Worm (Caenorhabditis elegans) whole organism, L2 larva: Measurements from ENCODE around the gene rab-18.

Source experiments
- ama-1 ChIP-seq: fragments of 150-350 bp; optimal IDR thresholded peaks from 2 replicates; lab custom pipeline; 2018; ENCODE audit warnings: inconsistent platforms
- ceh-82 ChIP-seq: fragments of 150-350 bp; optimal IDR thresholded peaks from 2 replicates; lab custom pipeline; 2014; ENCODE audit warnings: missing biosample characterization, missing genetic modification characterization
- dmd-4 ChIP-seq: sonication (generic microtip); optimal IDR thresholded peaks from 2 replicates; lab custom pipeline; 2017; ENCODE audit warnings: missing biosample characterization, missing genetic modification characterization
- sma-9 ChIP-seq, 2 experiments: fragments of 150-350 bp in 1 of 2; sonication (generic microtip) in 1 of 2; optimal IDR thresholded peaks; 2 replicates each; lab custom pipeline; 2014 to 2016; ENCODE audit warnings: missing genetic modification characterization in 2 of 2, mild to moderate bottlenecking in 1 of 2, missing biosample characterization in 1 of 2, missing compliant biosample characterization in 1 of 2, missing genetic modification reagents in 1 of 2, moderate library complexity in 1 of 2

ce11 chrIII:1030965-1031364, 49.6 kb downstream of the rab-18 start, which contains the start of the genes clc-26 and E_BE45912.2:
- TF ChIP-seq ceh-82 (tag; lab: Kevin White, UChicago), result no peak
- no peak for TF ChIP-seq sma-9 (GFP tag; optimal IDR thresholded peaks at IDR 0.05; lab: Kevin White, UChicago)
- no peak for TF ChIP-seq sma-9 (tag; optimal IDR thresholded peaks at IDR 0.05; lab: Kevin White, UChicago)
- TF ChIP-seq dmd-4 (tag; lab: Kevin White, UChicago), result no peak
- no peak for TF ChIP-seq ama-1 (lab: Kevin White, UChicago)
